Fruit fly (Drosophila melanogaster) whole organism, prepupa: ENCODE measurements around the gene RpL17.

ENCODE experiments used
- Blimp-1 ChIP-seq: fragments of 200-800 bp; sonication (Bioruptor generic); optimal IDR thresholded peaks from 3 replicates; lab custom pipeline; 2017; ENCODE audit warnings: missing biosample characterization, missing genetic modification characterization, mild to moderate bottlenecking, moderate library complexity, missing genetic modification reagents
- CG10631 ChIP-seq: fragments of 200-800 bp; sonication (Bioruptor generic); optimal IDR thresholded peaks from 2 replicates; lab custom pipeline; 2016; ENCODE audit warnings: missing biosample characterization, missing genetic modification characterization
- CG11762 ChIP-seq: fragments of 200-800 bp; sonication (Bioruptor generic); optimal IDR thresholded peaks from 3 replicates; lab custom pipeline; 2016; ENCODE audit warnings: missing biosample characterization, missing genetic modification characterization; ENCODE audit not compliant: insufficient read depth
- CG11902 ChIP-seq: fragments of 200-800 bp; sonication (Bioruptor generic); optimal IDR thresholded peaks from 3 replicates; lab custom pipeline; 2016; ENCODE audit warnings: missing biosample characterization, missing genetic modification characterization
- CG15336 ChIP-seq: fragments of 200-800 bp; sonication (Bioruptor generic); IDR thresholded peaks from 2 replicates; pipeline ENCODE4 v1.3.6; 2022; ENCODE audit warnings: missing biosample characterization, missing genetic modification characterization
- CG1621 ChIP-seq: fragments of 200-800 bp; sonication (Bioruptor generic); optimal IDR thresholded peaks from 3 replicates; lab custom pipeline; 2018; ENCODE audit warnings: missing biosample characterization, mild to moderate bottlenecking, missing genetic modification characterization
- CG16779 ChIP-seq: fragments of 200-800 bp; sonication (Bioruptor generic); optimal IDR thresholded peaks from 3 replicates; lab custom pipeline; 2017; ENCODE audit warnings: missing biosample characterization, mild to moderate bottlenecking, missing genetic modification characterization
- CG3032 ChIP-seq: fragments of 200-800 bp; optimal IDR thresholded peaks from 2 replicates; lab custom pipeline; 2019; ENCODE audit warnings: missing biosample characterization, mild to moderate bottlenecking, missing genetic modification characterization, moderate library complexity
- CG31627 ChIP-seq: fragments of 200-800 bp; sonication (Bioruptor generic); optimal IDR thresholded peaks from 3 replicates; lab custom pipeline; 2016; ENCODE audit warnings: missing biosample characterization, missing genetic modification characterization
- CG32006 ChIP-seq: fragments of 200-800 bp; sonication (Bioruptor generic); optimal IDR thresholded peaks from 3 replicates; lab custom pipeline; 2017; ENCODE audit warnings: missing biosample characterization, mild to moderate bottlenecking, missing genetic modification characterization
- CG34406 ChIP-seq: fragments of 200-800 bp; sonication (Bioruptor generic); optimal IDR thresholded peaks from 3 replicates; lab custom pipeline; 2016; ENCODE audit warnings: missing biosample characterization, missing genetic modification characterization
- CG6163 ChIP-seq: fragments of 200-800 bp; sonication (Bioruptor generic); IDR thresholded peaks from 3 replicates; pipeline ENCODE4 v1.3.6; 2022; ENCODE audit warnings: missing biosample characterization, missing genetic modification characterization
- CG6276 ChIP-seq: fragments of 200-800 bp; sonication (Bioruptor generic); optimal IDR thresholded peaks from 2 replicates; lab custom pipeline; 2017; ENCODE audit warnings: missing biosample characterization, mild to moderate bottlenecking, missing genetic modification characterization
- CG6808 ChIP-seq: fragments of 200-800 bp; sonication (Bioruptor generic); optimal IDR thresholded peaks from 3 replicates; lab custom pipeline; 2017; ENCODE audit warnings: missing biosample characterization, missing genetic modification characterization, mild to moderate bottlenecking, moderate library complexity, missing genetic modification reagents
- CG6854 ChIP-seq: fragments of 200-800 bp; sonication (Bioruptor generic); optimal IDR thresholded peaks from 2 replicates; lab custom pipeline; 2017; ENCODE audit warnings: missing biosample characterization, mild to moderate bottlenecking, missing genetic modification characterization
- CG7368 ChIP-seq: fragments of 200-800 bp; sonication (Bioruptor generic); optimal IDR thresholded peaks from 3 replicates; lab custom pipeline; 2016; ENCODE audit warnings: missing biosample characterization, missing genetic modification characterization
- CG8119 ChIP-seq: fragments of 200-800 bp; sonication (Bioruptor generic); IDR thresholded peaks from 3 replicates; pipeline ENCODE4 v1.3.6; 2022; ENCODE audit warnings: missing biosample characterization, missing genetic modification characterization
- CG8632 ChIP-seq: fragments of 200-800 bp; sonication (Bioruptor generic); optimal IDR thresholded peaks from 3 replicates; lab custom pipeline; 2016; ENCODE audit warnings: missing biosample characterization, missing genetic modification characterization
- CG9139 ChIP-seq: fragments of 200-800 bp; sonication (Bioruptor generic); optimal IDR thresholded peaks from 3 replicates; lab custom pipeline; 2017; ENCODE audit warnings: missing biosample characterization, mild to moderate bottlenecking, missing genetic modification characterization
- Eip75B ChIP-seq: fragments of 200-800 bp; sonication (Bioruptor generic); optimal IDR thresholded peaks from 3 replicates; lab custom pipeline; 2016; ENCODE audit warnings: missing biosample characterization, missing genetic modification characterization
- Eip78C ChIP-seq: fragments of 200-800 bp; sonication (Bioruptor generic); peaks from one replicate; lab custom pipeline; 2016; ENCODE audit warnings: missing biosample characterization, missing genetic modification characterization
- Eip93F ChIP-seq: fragments of 200-800 bp; sonication (Bioruptor generic); optimal IDR thresholded peaks from 2 replicates; lab custom pipeline; 2016; ENCODE audit warnings: missing biosample characterization, mild to moderate bottlenecking, missing genetic modification characterization
- Ets21C ChIP-seq: fragments of 200-800 bp; sonication (Bioruptor generic); optimal IDR thresholded peaks from 3 replicates; lab custom pipeline; 2016; ENCODE audit warnings: missing biosample characterization, missing genetic modification characterization
- Ets96B ChIP-seq: fragments of 200-800 bp; optimal IDR thresholded peaks from 2 replicates; lab custom pipeline; 2019; ENCODE audit warnings: missing biosample characterization, mild to moderate bottlenecking, missing genetic modification characterization, moderate library complexity
- Gug ChIP-seq: fragments of 200-800 bp; sonication (Bioruptor generic); IDR thresholded peaks from 2 replicates; pipeline ENCODE4 v1.3.6; 2022; ENCODE audit warnings: missing biosample characterization, missing genetic modification characterization
- Hr38 ChIP-seq: sonication (Bioruptor generic); optimal IDR thresholded peaks from 2 replicates; lab custom pipeline; 2016; ENCODE audit warnings: missing biosample characterization, missing genetic modification characterization
- Hr39 ChIP-seq: fragments of 200-800 bp; sonication (Bioruptor generic); optimal IDR thresholded peaks from 2 replicates; lab custom pipeline; 2016; ENCODE audit warnings: missing biosample characterization, missing genetic modification characterization
- Hr4 ChIP-seq: fragments of 200-800 bp; sonication (Bioruptor generic); optimal IDR thresholded peaks from 3 replicates; lab custom pipeline; 2016; ENCODE audit warnings: missing biosample characterization, missing genetic modification characterization
- Lpt ChIP-seq: fragments of 200-800 bp; sonication (Bioruptor generic); optimal IDR thresholded peaks from 3 replicates; lab custom pipeline; 2016; ENCODE audit warnings: missing biosample characterization, missing genetic modification characterization
- Met ChIP-seq: fragments of 200-800 bp; sonication (Bioruptor generic); optimal IDR thresholded peaks from 3 replicates; lab custom pipeline; 2016; ENCODE audit warnings: missing biosample characterization, missing genetic modification characterization
- Smox ChIP-seq: fragments of 200-800 bp; sonication (Bioruptor generic); optimal IDR thresholded peaks from 3 replicates; lab custom pipeline; 2016; ENCODE audit warnings: missing biosample characterization, missing genetic modification characterization
- Sox102F ChIP-seq: fragments of 200-800 bp; sonication (Bioruptor generic); optimal IDR thresholded peaks from 2 replicates; lab custom pipeline; 2016; ENCODE audit warnings: missing biosample characterization, mild to moderate bottlenecking, missing genetic modification characterization
- Sox14 ChIP-seq: fragments of 200-800 bp; sonication (Bioruptor generic); optimal IDR thresholded peaks from 3 replicates; lab custom pipeline; 2016; ENCODE audit warnings: missing biosample characterization, missing genetic modification characterization
- Sox15 ChIP-seq: fragments of 200-800 bp; sonication (Bioruptor generic); optimal IDR thresholded peaks from 3 replicates; lab custom pipeline; 2016; ENCODE audit warnings: missing biosample characterization, missing genetic modification characterization
- achi ChIP-seq: fragments of 200-800 bp; sonication (Bioruptor generic); optimal IDR thresholded peaks from 3 replicates; lab custom pipeline; 2016; ENCODE audit warnings: missing biosample characterization, missing genetic modification characterization
- acj6 ChIP-seq: fragments of 200-800 bp; sonication (Bioruptor generic); optimal IDR thresholded peaks from 3 replicates; lab custom pipeline; 2016; ENCODE audit warnings: missing biosample characterization, missing genetic modification characterization
- cyc ChIP-seq: fragments of 200-800 bp; sonication (Bioruptor generic); optimal IDR thresholded peaks from 3 replicates; lab custom pipeline; 2016; ENCODE audit warnings: missing biosample characterization, missing genetic modification characterization
- dac ChIP-seq: fragments of 200-800 bp; sonication (Bioruptor generic); optimal IDR thresholded peaks from 2 replicates; lab custom pipeline; 2017; ENCODE audit warnings: missing biosample characterization, mild to moderate bottlenecking, missing genetic modification characterization
- dsx ChIP-seq: fragments of 200-800 bp; optimal IDR thresholded peaks from 3 replicates; lab custom pipeline; 2019; ENCODE audit warnings: missing biosample characterization, mild to moderate bottlenecking, missing genetic modification characterization, moderate library complexity; ENCODE audit not compliant: poor library complexity, severe bottlenecking
- eg ChIP-seq: fragments of 200-800 bp; sonication (Bioruptor generic); IDR thresholded peaks from 3 replicates; pipeline ENCODE4 v1.3.6; 2022; ENCODE audit warnings: missing biosample characterization, missing genetic modification characterization
- esn ChIP-seq: fragments of 200-800 bp; sonication (Bioruptor generic); optimal IDR thresholded peaks from 2 replicates; lab custom pipeline; 2016; ENCODE audit warnings: missing biosample characterization, mild to moderate bottlenecking, missing genetic modification characterization, moderate library complexity
- fd85E ChIP-seq: fragments of 200-800 bp; sonication (Bioruptor generic); optimal IDR thresholded peaks from 3 replicates; lab custom pipeline; 2016; ENCODE audit warnings: missing biosample characterization, missing genetic modification characterization
- lz ChIP-seq: fragments of 200-800 bp; sonication (Bioruptor generic); optimal IDR thresholded peaks from 3 replicates; lab custom pipeline; 2016; ENCODE audit warnings: missing biosample characterization, missing genetic modification characterization
- pdm3 ChIP-seq: fragments of 200-800 bp; sonication (Bioruptor generic); optimal IDR thresholded peaks from 3 replicates; lab custom pipeline; 2016; ENCODE audit warnings: missing biosample characterization, missing genetic modification characterization
- salr ChIP-seq, 2 experiments: fragments of 200-800 bp; sonication (Bioruptor generic); optimal IDR thresholded peaks; 3 replicates each; lab custom pipeline; 2016 to 2018; ENCODE audit warnings: missing biosample characterization in 2 of 2, missing genetic modification characterization in 2 of 2, mild to moderate bottlenecking in 1 of 2
- spab ChIP-seq: fragments of 200-800 bp; sonication (Bioruptor generic); optimal IDR thresholded peaks from 2 replicates; lab custom pipeline; 2017; ENCODE audit warnings: missing biosample characterization, mild to moderate bottlenecking, missing genetic modification characterization, missing genetic modification reagents
- ss ChIP-seq, 2 experiments: fragments of 200-800 bp; sonication (Bioruptor generic); optimal IDR thresholded peaks; 2 replicates in 1 of 2; 3 replicates in 1 of 2; lab custom pipeline; 2017 to 2018; ENCODE audit warnings: mild to moderate bottlenecking in 2 of 2, missing biosample characterization in 2 of 2, missing genetic modification characterization in 2 of 2, moderate library complexity in 1 of 2
- svp ChIP-seq: fragments of 200-800 bp; sonication (Bioruptor generic); peaks from one replicate; lab custom pipeline; 2016; ENCODE audit warnings: missing biosample characterization, missing genetic modification characterization
- topi ChIP-seq: fragments of 200-800 bp; sonication (Bioruptor generic); optimal IDR thresholded peaks from 3 replicates; lab custom pipeline; 2016; ENCODE audit warnings: missing biosample characterization, missing genetic modification characterization
- vri ChIP-seq: fragments of 200-800 bp; sonication (Bioruptor generic); optimal IDR thresholded peaks from 3 replicates; lab custom pipeline; 2016; ENCODE audit warnings: missing biosample characterization, mild to moderate bottlenecking, missing genetic modification characterization

The RpL17 gene

DNA sequence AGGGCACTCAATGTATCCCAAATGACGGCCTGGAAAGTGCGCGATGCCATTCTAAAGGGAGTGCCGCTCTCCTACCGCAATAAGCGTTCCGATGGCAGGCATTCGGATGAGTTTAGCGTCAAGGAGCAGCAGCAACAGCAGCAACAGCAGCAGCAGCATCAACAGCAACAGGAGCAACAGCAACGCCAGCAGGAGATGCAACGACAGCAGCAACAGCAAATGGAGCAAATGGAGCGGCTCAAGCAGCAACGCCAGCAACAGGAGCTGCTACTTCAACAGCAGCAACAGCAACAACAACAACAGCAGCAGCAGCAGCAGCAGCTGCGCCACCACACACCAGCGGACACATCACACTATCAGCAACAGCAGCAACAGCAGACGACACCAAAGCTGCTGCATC is 27.9 kb downstream of the RpL17 start:
- TF ChIP-seq CG8632 (GFP tag; lab: Kevin White, UChicago) = no peak
- TF ChIP-seq Eip75B (GFP tag; lab: Kevin White, UChicago) = no peak
- no peak for TF ChIP-seq CG6276 (GFP tag; lab: Kevin White, UChicago)
- no peak for TF ChIP-seq esn (GFP tag; lab: Kevin White, UChicago)
- TF ChIP-seq, all 60 proteins: peak for 0

dm6 chrX:6711295-6711694 is 32.7 kb downstream of the RpL17 start:
- peak; percentile 78 for TF ChIP-seq Ets96B
- TF ChIP-seq CG6163 (GFP tag; lab: Robert Waterston, UW) = peak; percentile 90
- TF ChIP-seq Hr39 (GFP tag; lab: Kevin White, UChicago) = peak; percentile 59
- peak; percentile 86 for TF ChIP-seq Sox14
- peak; percentile 55 to 88 for TF ChIP-seq salr (GFP tag; optimal IDR thresholded peaks at IDR 0.05; lab: Kevin White, UChicago)
- peak; percentile 63 for TF ChIP-seq spab (GFP tag; lab: Kevin White, UChicago)
- TF ChIP-seq Sox15 (GFP tag; lab: Kevin White, UChicago) = peak; percentile 31
- TF ChIP-seq Eip78C (GFP tag; lab: Kevin White, UChicago) = peak; percentile 94
- TF ChIP-seq svp (GFP tag; lab: Kevin White, UChicago) = peak; percentile 71
- TF ChIP-seq CG11902 = peak; percentile 40
- TF ChIP-seq CG7368 (GFP tag; lab: Kevin White, UChicago) = peak; percentile 78
- no peak for TF ChIP-seq fd85E (GFP tag; lab: Kevin White, UChicago)
- TF ChIP-seq CG15336 (GFP tag; lab: Robert Waterston, UW) = peak; percentile 95
- peak; percentile 81 for TF ChIP-seq achi
- TF ChIP-seq Eip93F (GFP tag; lab: Kevin White, UChicago) = no peak
- peak; percentile 78 for TF ChIP-seq CG1621 (tag; lab: Kevin White, UChicago)
- TF ChIP-seq Sox102F (GFP tag; lab: Kevin White, UChicago) = peak; percentile 64
- TF ChIP-seq CG31627 = peak; percentile 59
- TF ChIP-seq topi = peak; percentile 65
- peak; percentile 83 for TF ChIP-seq CG10631
- peak; percentile 94 for TF ChIP-seq CG8119
- peak; percentile 73 for TF ChIP-seq lz (GFP tag; lab: Kevin White, UChicago)
- TF ChIP-seq CG6854 (GFP tag; lab: Kevin White, UChicago) = no peak
- peak; percentile 85 for TF ChIP-seq CG16779 (tag; lab: Kevin White, UChicago)
- peak; percentile 66 for TF ChIP-seq CG11762 (GFP tag; lab: Kevin White, UChicago)
- peak; percentile 62 for TF ChIP-seq CG34406
- peak; percentile 85 for TF ChIP-seq pdm3 (GFP tag; lab: Kevin White, UChicago)
- TF ChIP-seq acj6 (GFP tag; lab: Kevin White, UChicago) = peak; percentile 79
- peak; percentile 38 for TF ChIP-seq Ets21C
- peak; percentile 71 for TF ChIP-seq CG6808 (GFP tag; lab: Kevin White, UChicago)
- peak; percentile 91 for TF ChIP-seq dac (GFP tag; lab: Kevin White, UChicago)
- peak; percentile 60 for TF ChIP-seq vri (GFP tag; lab: Kevin White, UChicago)
- TF ChIP-seq Met (GFP tag; lab: Kevin White, UChicago) = peak; percentile 70
- peak; percentile 90 for TF ChIP-seq Lpt
- TF ChIP-seq CG3032 (tag; lab: Kevin White, UChicago) = peak; percentile 69
- peak; percentile 73 for TF ChIP-seq dsx (GFP tag; lab: Kevin White, UChicago)
- peak; percentile 64 for TF ChIP-seq Smox (GFP tag; lab: Kevin White, UChicago)
- peak; percentile 65 for TF ChIP-seq CG9139 (GFP tag; lab: Kevin White, UChicago)
- TF ChIP-seq eg (GFP tag; lab: Robert Waterston, UW) = peak; percentile 94
- TF ChIP-seq Hr4 = peak; percentile 93
- TF ChIP-seq CG32006 (GFP tag; lab: Kevin White, UChicago) = peak; percentile 97
- TF ChIP-seq Hr38 (GFP tag; lab: Kevin White, UChicago) = no peak
- TF ChIP-seq cyc (GFP tag; lab: Kevin White, UChicago) = peak; percentile 69
- peak; percentile 95 for TF ChIP-seq CG6276 (GFP tag; lab: Kevin White, UChicago)
- peak; percentile 73 for TF ChIP-seq esn (GFP tag; lab: Kevin White, UChicago)
- no peak for TF ChIP-seq Blimp-1 (GFP tag; lab: Kevin White, UChicago)
- TF ChIP-seq Gug = peak; percentile 88
- peak; percentile 70 to 76 for TF ChIP-seq ss (GFP tag; optimal IDR thresholded peaks at IDR 0.05; lab: Kevin White, UChicago)
